Worm (Caenorhabditis elegans) whole organism, midembryonic: ENCODE data around the gene Y51A2A.12.
"Not testable (repeated sequence)": the region's sequence is repeated elsewhere in the genome, so short reads cannot be mapped to it uniquely, and the experiment has no call there.

Experiments used
- flt-1 ChIP-seq: fragments of 200-800 bp; sonication (Bioruptor generic); IDR thresholded peaks from 2 replicates; pipeline ENCODE4 v1.3.6; 2022; ENCODE audit warnings: missing genetic modification characterization, missing compliant biosample characterization
- ref-1 ChIP-seq: fragments of 200-800 bp; sonication (Bioruptor generic); conservative IDR thresholded peaks from 2 replicates; pipeline ENCODE4 v1.3.6; 2022; ENCODE audit warnings: missing genetic modification reagents, missing genetic modification characterization, missing compliant biosample characterization
- ztf-23 ChIP-seq: fragments of 200-800 bp; sonication (Bioruptor generic); IDR thresholded peaks from 2 replicates; pipeline ENCODE4 v1.3.6; 2022; ENCODE audit warnings: missing genetic modification reagents, missing genetic modification characterization, missing compliant biosample characterization
- ztf-29 ChIP-seq: fragments of 200-800 bp; sonication (Bioruptor generic); IDR thresholded peaks from 2 replicates; pipeline ENCODE4 v1.3.6; 2022; ENCODE audit warnings: missing genetic modification reagents, missing genetic modification characterization, missing compliant biosample characterization

ce11 chrV:18302414-18302813 is 10.0 kb downstream of the Y51A2A.12 start, which contains the start of gene Y51A2A.6:
- not testable (repeated sequence) for TF ChIP-seq ztf-23, ref-1, ztf-29, flt-1 (GFP tag; lab: Robert Waterston, UW)
